Worm (Caenorhabditis elegans): ENCODE data around the gene F19C7.3.

ce11 chrIV:4548253-4548652 is 48.7 kb upstream of the F19C7.3 start, which contains the start of gene ZK185.1:
- TF ChIP-seq W03F9.2 (tag; optimal IDR thresholded peaks at IDR 0.05), result no peak
- no peak for TF ChIP-seq him-1 (tag; optimal IDR thresholded peaks at IDR 0.05)
